Worm (Caenorhabditis elegans): ENCODE data around the gene C35D10.6.
A peak's percentile ranks its signal among the peaks of the same experiment; 100 is the strongest.

C35D10.6 gene

ce11 chrIII:4895313-4895712 is 36.2 kb downstream of the C35D10.6 start:
- no peak for TF ChIP-seq ceh-9 (tag; optimal IDR thresholded peaks at IDR 0.05)
- no peak for TF ChIP-seq hlh-6 (tag; optimal IDR thresholded peaks at IDR 0.05)
- no peak for TF ChIP-seq ceh-45 (GFP tag; IDR thresholded peaks at IDR 0.05)
- no peak for TF ChIP-seq ref-2 (tag; optimal IDR thresholded peaks at IDR 0.05)
- no peak for TF ChIP-seq che-1 (tag; optimal IDR thresholded peaks at IDR 0.05)
- no peak for TF ChIP-seq tbx-7 (tag; optimal IDR thresholded peaks at IDR 0.05)
- no peak for TF ChIP-seq zip-5 (tag; optimal IDR thresholded peaks at IDR 0.05)
- no peak for TF ChIP-seq mec-3 (tag; optimal IDR thresholded peaks at IDR 0.05; ENCODE audit: borderline replicate concordance)

- no peak for TF ChIP-seq rnt-1 (tag; optimal IDR thresholded peaks at IDR 0.05)
- no peak for TF ChIP-seq pros-1 (tag; optimal IDR thresholded peaks at IDR 0.05)
- no peak for TF ChIP-seq lin-11 (tag; optimal IDR thresholded peaks at IDR 0.05)
These were observed 40.0 kb downstream of the C35D10.6 start, which contains the start of gene nhl-2 for ce11 chrIII:4899035-4899578. nhl-2 (minus strand) TSS chrIII:4899085.

- peak; percentile 54 for TF ChIP-seq fkh-6 (tag; optimal IDR thresholded peaks at IDR 0.05)
- TF ChIP-seq pax-1 (tag; optimal IDR thresholded peaks at IDR 0.05) = peak; percentile 45
- no peak for TF ChIP-seq nhr-11 (tag; optimal IDR thresholded peaks at IDR 0.05)
- no peak; the same call in 1 of the 2 replicates for TF ChIP-seq sox-2 (GFP tag; IDR thresholded peaks at IDR 0.05)
- TF ChIP-seq ahr-1 (tag; optimal IDR thresholded peaks at IDR 0.05) = peak; percentile 4
- peak; percentile 92 for TF ChIP-seq pros-1 (tag; optimal IDR thresholded peaks at IDR 0.05)
- no peak for TF ChIP-seq lin-11 (tag; optimal IDR thresholded peaks at IDR 0.05)
- TF ChIP-seq ceh-9 (tag; optimal IDR thresholded peaks at IDR 0.05) = no peak
- TF ChIP-seq C08G9.2 (tag; optimal IDR thresholded peaks at IDR 0.05) = peak; percentile 60
- TF ChIP-seq C38D4.7 (GFP tag; optimal IDR thresholded peaks at IDR 0.05) = no peak
- peak; percentile 37 for TF ChIP-seq hlh-6 (tag; optimal IDR thresholded peaks at IDR 0.05)
- TF ChIP-seq syd-9 (tag; optimal IDR thresholded peaks at IDR 0.05) = peak; percentile 70
- no peak for TF ChIP-seq pha-4 (tag; optimal IDR thresholded peaks at IDR 0.05)
- TF ChIP-seq ceh-30 (tag; optimal IDR thresholded peaks at IDR 0.05) = peak; percentile 5
- no peak for TF ChIP-seq K02D7.2 (tag; optimal IDR thresholded peaks at IDR 0.05)
- no peak for TF ChIP-seq nhr-232 (tag; optimal IDR thresholded peaks at IDR 0.05)
- TF ChIP-seq pat-9 (tag; optimal IDR thresholded peaks at IDR 0.05) = peak; percentile 46
- TF ChIP-seq dmd-4 (tag; optimal IDR thresholded peaks at IDR 0.05; ENCODE audit: borderline replicate concordance) = peak; percentile 85
- TF ChIP-seq ceh-22 (tag; optimal IDR thresholded peaks at IDR 0.05) = peak; percentile 41
- TF ChIP-seq hlh-30 (tag; optimal IDR thresholded peaks at IDR 0.05; ENCODE audit: insufficient read depth) = peak; percentile 98
- TF ChIP-seq ceh-18 (tag; optimal IDR thresholded peaks at IDR 0.05) = peak; percentile 99
- TF ChIP-seq fax-1 (tag; optimal IDR thresholded peaks at IDR 0.05) = no peak
- peak; percentile 98 for TF ChIP-seq rnt-1 (tag; optimal IDR thresholded peaks at IDR 0.05)
- TF ChIP-seq ceh-31 (tag; optimal IDR thresholded peaks at IDR 0.05) = peak; percentile 98
- peak; percentile 33 for TF ChIP-seq K09A11.1 (tag; optimal IDR thresholded peaks at IDR 0.05; ENCODE audit: insufficient read depth)
- TF ChIP-seq Y22D7AL.16 (tag; optimal IDR thresholded peaks at IDR 0.05) = no peak
- TF ChIP-seq tbx-2 (tag; optimal IDR thresholded peaks at IDR 0.05) = peak; percentile 98
- TF ChIP-seq ceh-45 (GFP tag; IDR thresholded peaks at IDR 0.05) = no peak
- peak; percentile 23 for TF ChIP-seq ceh-48 (tag; optimal IDR thresholded peaks at IDR 0.05)
- peak; percentile 96 for TF ChIP-seq ref-2 (tag; optimal IDR thresholded peaks at IDR 0.05)
- no peak for TF ChIP-seq ttx-3 (tag; optimal IDR thresholded peaks at IDR 0.05)
- no peak for TF ChIP-seq sox-4 (tag; optimal IDR thresholded peaks at IDR 0.05)
- TF ChIP-seq ceh-19 (GFP tag; optimal IDR thresholded peaks at IDR 0.05) = peak; percentile 56
- peak; percentile 94 for TF ChIP-seq unc-55 (GFP tag; optimal IDR thresholded peaks at IDR 0.05)
- peak; percentile 40 for TF ChIP-seq T23F11.4 (GFP tag; optimal IDR thresholded peaks at IDR 0.05)
- peak; percentile 95 for TF ChIP-seq ceh-34 (tag; optimal IDR thresholded peaks at IDR 0.05)
- TF ChIP-seq ceh-6 (GFP tag; optimal IDR thresholded peaks at IDR 0.05) = peak; percentile 53
- TF ChIP-seq ceh-24 (tag; optimal IDR thresholded peaks at IDR 0.05) = no peak
- peak; percentile 89 for TF ChIP-seq unc-42 (tag; optimal IDR thresholded peaks at IDR 0.05)
- peak; percentile 93 for TF ChIP-seq dve-1 (tag; optimal IDR thresholded peaks at IDR 0.05)
- no peak for TF ChIP-seq elt-4 (tag; optimal IDR thresholded peaks at IDR 0.05)
- TF ChIP-seq lim-6 (tag; optimal IDR thresholded peaks at IDR 0.05) = peak; percentile 79
- peak; percentile 70 for TF ChIP-seq ceh-2 (tag; optimal IDR thresholded peaks at IDR 0.05)
These were observed 40.6 kb downstream of the C35D10.6 start for ce11 chrIII:4899728-4900127.

All from whole organism, late embryonic.